In genomic region chr3R:31718168-31718565, dm6 we compare ENCODE assay signal across 1 fruit fly cellular context.
A peak's percentile ranks its signal among the peaks of the same experiment; 100 is the strongest.
TF ChIP-seq lines count a peak whose summit lies in the region.

No protein-coding gene starts in this region.

TF ChIP-seq in whole organism, embryonic, 481 proteins besides CTCF, POLR2A, EP300 and RAD21 (continued from another document):
- TF ChIP-seq ab (GFP tag; optimal IDR thresholded peaks at IDR 0.05; lab: Kevin White, UChicago) = no peak
- peak; percentile 2 for TF ChIP-seq ewg (GFP tag; optimal IDR thresholded peaks at IDR 0.05; lab: Kevin White, UChicago)
- peak; percentile 15 for TF ChIP-seq CG11504 (tag; optimal IDR thresholded peaks at IDR 0.05; lab: Kevin White, UChicago)
- TF ChIP-seq cg (GFP tag; optimal IDR thresholded peaks at IDR 0.05; lab: Kevin White, UChicago) = no peak
- TF ChIP-seq Ssrp (tag; optimal IDR thresholded peaks at IDR 0.05; lab: Kevin White, UChicago) = peak; percentile 10
- no peak for TF ChIP-seq CG15696 (tag; optimal IDR thresholded peaks at IDR 0.05; lab: Kevin White, UChicago)
- TF ChIP-seq ATbp (GFP tag; optimal IDR thresholded peaks at IDR 0.05; lab: Kevin White, UChicago) = peak; percentile 40
- TF ChIP-seq CG2202 (tag; optimal IDR thresholded peaks at IDR 0.05; lab: Kevin White, UChicago) = no peak
- TF ChIP-seq az2 (GFP tag; optimal IDR thresholded peaks at IDR 0.05; lab: Kevin White, UChicago) = no peak
- no peak for TF ChIP-seq gsb (GFP tag; IDR thresholded peaks at IDR 0.05; lab: Robert Waterston, UW)
- peak; percentile 24 for TF ChIP-seq fd96Cb (tag; optimal IDR thresholded peaks at IDR 0.05; lab: Kevin White, UChicago)
- no peak for TF ChIP-seq HmgD (GFP tag; optimal IDR thresholded peaks at IDR 0.05; lab: Kevin White, UChicago)
- no peak for TF ChIP-seq Hsf (GFP tag; optimal IDR thresholded peaks at IDR 0.05; lab: Kevin White, UChicago)
- TF ChIP-seq Xrp1 (GFP tag; IDR thresholded peaks at IDR 0.05; lab: Robert Waterston, UW) = no peak
- TF ChIP-seq Lim3 (GFP tag; IDR thresholded peaks at IDR 0.05; lab: Robert Waterston, UW) = no peak
- TF ChIP-seq Max (GFP tag; optimal IDR thresholded peaks at IDR 0.05; lab: Kevin White, UChicago) = no peak
- TF ChIP-seq Optix (GFP tag; IDR thresholded peaks at IDR 0.05; lab: Robert Waterston, UW) = no peak
- no peak for TF ChIP-seq odd (GFP tag; optimal IDR thresholded peaks at IDR 0.05; lab: Kevin White, UChicago)
- TF ChIP-seq jing (GFP tag; optimal IDR thresholded peaks at IDR 0.05; lab: Kevin White, UChicago) = no peak
- TF ChIP-seq CkIIα-i1 (GFP tag; IDR thresholded peaks at IDR 0.05; lab: Robert Waterston, UW) = no peak
- TF ChIP-seq CG14667 (GFP tag; IDR thresholded peaks at IDR 0.05; lab: Robert Waterston, UW) = no peak
- TF ChIP-seq phol (tag; optimal IDR thresholded peaks at IDR 0.05; lab: Kevin White, UChicago) = peak; percentile 41
- TF ChIP-seq CG6765 (GFP tag; optimal IDR thresholded peaks at IDR 0.05; lab: Kevin White, UChicago) = no peak
- TF ChIP-seq disco-r (GFP tag; optimal IDR thresholded peaks at IDR 0.05; lab: Kevin White, UChicago) = no peak
- no peak for TF ChIP-seq CG11560 (tag; IDR thresholded peaks at IDR 0.05; lab: Robert Waterston, UW)
- TF ChIP-seq cad (GFP tag; optimal IDR thresholded peaks at IDR 0.05; lab: Kevin White, UChicago) = no peak
- no peak for TF ChIP-seq hb (GFP tag; IDR thresholded peaks at IDR 0.05; lab: Robert Waterston, UW; ENCODE audit: partially characterized antibody)
- TF ChIP-seq sens (GFP tag; lab: Kevin White, UChicago) = no peak
- TF ChIP-seq CG1602 (GFP tag; optimal IDR thresholded peaks at IDR 0.05; lab: Kevin White, UChicago) = no peak
- TF ChIP-seq aop (GFP tag; IDR thresholded peaks at IDR 0.05; lab: Robert Waterston, UW) = no peak
- TF ChIP-seq CG6791 (GFP tag; IDR thresholded peaks at IDR 0.05; lab: Robert Waterston, UW; ENCODE audit: partially characterized antibody) = no peak
- no peak for TF ChIP-seq CG14050 (GFP tag; IDR thresholded peaks at IDR 0.05; lab: Robert Waterston, UW)
- TF ChIP-seq Poxn (GFP tag; IDR thresholded peaks at IDR 0.05; lab: Robert Waterston, UW) = no peak
- TF ChIP-seq Sox102F (GFP tag; optimal IDR thresholded peaks at IDR 0.05; lab: Kevin White, UChicago) = peak; percentile 26
- no peak for TF ChIP-seq CG4404 (GFP tag; IDR thresholded peaks at IDR 0.05; lab: Robert Waterston, UW)
- no peak for TF ChIP-seq crp (GFP tag; optimal IDR thresholded peaks at IDR 0.05; lab: Kevin White, UChicago)
- TF ChIP-seq CG7963 (GFP tag; IDR thresholded peaks at IDR 0.05; lab: Robert Waterston, UW; ENCODE audit: partially characterized antibody) = no peak
- TF ChIP-seq CG3281 (GFP tag; optimal IDR thresholded peaks at IDR 0.05; lab: Kevin White, UChicago) = peak; percentile 34
- no peak for TF ChIP-seq trh (GFP tag; optimal IDR thresholded peaks at IDR 0.05; lab: Kevin White, UChicago)
- 0 out of 2 replicates have a peak, but pooled peaks have one; percentile 12 for TF ChIP-seq ap (GFP tag; IDR thresholded peaks at IDR 0.05; lab: Robert Waterston, UW)
- TF ChIP-seq unpg (GFP tag; optimal IDR thresholded peaks at IDR 0.05; lab: Kevin White, UChicago) = no peak
- no peak for TF ChIP-seq CG5245 (GFP tag; optimal IDR thresholded peaks at IDR 0.05; lab: Kevin White, UChicago)
- TF ChIP-seq dmrt11E (tag; optimal IDR thresholded peaks at IDR 0.05; lab: Kevin White, UChicago) = no peak
- no peak for TF ChIP-seq Chrac-16 (GFP tag; optimal IDR thresholded peaks at IDR 0.05; lab: Kevin White, UChicago)
- no peak for TF ChIP-seq CG9727 (GFP tag; optimal IDR thresholded peaks at IDR 0.05; lab: Kevin White, UChicago)
- TF ChIP-seq CG2678 (tag; optimal IDR thresholded peaks at IDR 0.05; lab: Kevin White, UChicago) = peak; percentile 22
- no peak for TF ChIP-seq chn (GFP tag; optimal IDR thresholded peaks at IDR 0.05; lab: Kevin White, UChicago)
- TF ChIP-seq bab2 (GFP tag; optimal IDR thresholded peaks at IDR 0.05; lab: Kevin White, UChicago) = no peak
- TF ChIP-seq sisA (GFP tag; IDR thresholded peaks at IDR 0.05; lab: Robert Waterston, UW) = peak; percentile 22; the same call in 1 of the 2 replicates
- TF ChIP-seq salm (tag; optimal IDR thresholded peaks at IDR 0.05; lab: Kevin White, UChicago) = no peak
- TF ChIP-seq CG17568 (GFP tag; optimal IDR thresholded peaks at IDR 0.05; lab: Kevin White, UChicago) = no peak
- TF ChIP-seq CG9437 (GFP tag; optimal IDR thresholded peaks at IDR 0.05; lab: Kevin White, UChicago) = no peak
- TF ChIP-seq Hmx (GFP tag; optimal IDR thresholded peaks at IDR 0.05; lab: Kevin White, UChicago) = no peak
- peak; percentile 15 for TF ChIP-seq Oli (tag; optimal IDR thresholded peaks at IDR 0.05; lab: Kevin White, UChicago)
- no peak for TF ChIP-seq CG6272 (GFP tag; IDR thresholded peaks at IDR 0.05; lab: Robert Waterston, UW)
- no peak for TF ChIP-seq vvl (GFP tag; IDR thresholded peaks at IDR 0.05; lab: Robert Waterston, UW)
- TF ChIP-seq ac (GFP tag; optimal IDR thresholded peaks at IDR 0.05; lab: Kevin White, UChicago) = no peak
- no peak for TF ChIP-seq CG4424 (GFP tag; optimal IDR thresholded peaks at IDR 0.05; lab: Kevin White, UChicago)
- TF ChIP-seq CG2199 (GFP tag; IDR thresholded peaks at IDR 0.05; lab: Robert Waterston, UW) = no peak
- no peak for TF ChIP-seq ato (GFP tag; IDR thresholded peaks at IDR 0.05; lab: Robert Waterston, UW; ENCODE audit: partially characterized antibody)
- no peak for TF ChIP-seq Sin3A (optimal IDR thresholded peaks at IDR 0.05; lab: Kevin White, UChicago)
- no peak for TF ChIP-seq pum (GFP tag; optimal IDR thresholded peaks at IDR 0.05; lab: Kevin White, UChicago)
- no peak for TF ChIP-seq pho (GFP tag; optimal IDR thresholded peaks at IDR 0.05; lab: Kevin White, UChicago)
- no peak for TF ChIP-seq CG31365 (tag; optimal IDR thresholded peaks at IDR 0.05; lab: Kevin White, UChicago)
- TF ChIP-seq gem (tag; optimal IDR thresholded peaks at IDR 0.05; lab: Kevin White, UChicago) = peak; percentile 38
- TF ChIP-seq MBD-R2 (GFP tag; IDR thresholded peaks at IDR 0.05; lab: Robert Waterston, UW) = no peak
- no peak for TF ChIP-seq p53 (GFP tag; optimal IDR thresholded peaks at IDR 0.05; lab: Kevin White, UChicago)
- no peak for TF ChIP-seq CG9817 (tag; optimal IDR thresholded peaks at IDR 0.05; lab: Kevin White, UChicago)
- TF ChIP-seq fu2 (GFP tag; optimal IDR thresholded peaks at IDR 0.05; lab: Kevin White, UChicago) = no peak
- no peak for TF ChIP-seq CG12744 (GFP tag; optimal IDR thresholded peaks at IDR 0.05; lab: Kevin White, UChicago)
- TF ChIP-seq CG3847 (GFP tag; IDR thresholded peaks at IDR 0.05; lab: Robert Waterston, UW) = no peak
- peak; percentile 8 for TF ChIP-seq CG1603 (tag; optimal IDR thresholded peaks at IDR 0.05; lab: Kevin White, UChicago)
- 0 out of 3 replicates have a peak, but pooled peaks have one; percentile 25 for TF ChIP-seq CG17361 (GFP tag; IDR thresholded peaks at IDR 0.05; lab: Robert Waterston, UW)
- peak; percentile 1 for TF ChIP-seq CG7839 (tag; optimal IDR thresholded peaks at IDR 0.05; lab: Kevin White, UChicago)
- no peak for TF ChIP-seq hbn (GFP tag; IDR thresholded peaks at IDR 0.05; lab: Robert Waterston, UW; ENCODE audit: partially characterized antibody)
- TF ChIP-seq pan (optimal IDR thresholded peaks at IDR 0.05; lab: Kevin White, UChicago) = no peak
- TF ChIP-seq pan (GFP tag; optimal IDR thresholded peaks at IDR 0.05 in 1 of 2, IDR thresholded peaks at IDR 0.05 in 1 of 2) = no peak
- no peak for TF ChIP-seq Dp (GFP tag; optimal IDR thresholded peaks at IDR 0.05; lab: Kevin White, UChicago)
- peak; percentile 11; the same call in 1 of the 2 replicates for TF ChIP-seq Ptx1 (GFP tag; IDR thresholded peaks at IDR 0.05; lab: Robert Waterston, UW)
- TF ChIP-seq CG10321 (GFP tag; IDR thresholded peaks at IDR 0.05; lab: Robert Waterston, UW) = no peak
- no peak for TF ChIP-seq CG2875 (GFP tag; optimal IDR thresholded peaks at IDR 0.05; lab: Kevin White, UChicago)
- no peak for TF ChIP-seq ash1 (GFP tag; optimal IDR thresholded peaks at IDR 0.05; lab: Kevin White, UChicago)
- no peak for TF ChIP-seq CG18011 (GFP tag; optimal IDR thresholded peaks at IDR 0.05; lab: Kevin White, UChicago)
- no peak for TF ChIP-seq fd3F (GFP tag; optimal IDR thresholded peaks at IDR 0.05; lab: Kevin White, UChicago)
- no peak for TF ChIP-seq CG13296 (GFP tag; optimal IDR thresholded peaks at IDR 0.05; lab: Kevin White, UChicago)
- no peak for TF ChIP-seq toy (GFP tag; IDR thresholded peaks at IDR 0.05; lab: Robert Waterston, UW)
- no peak for TF ChIP-seq CG7786 (GFP tag; optimal IDR thresholded peaks at IDR 0.05; lab: Kevin White, UChicago)
- TF ChIP-seq CG30403 (GFP tag; optimal IDR thresholded peaks at IDR 0.05; lab: Kevin White, UChicago) = peak; percentile 18
- no peak for TF ChIP-seq gcm (GFP tag; optimal IDR thresholded peaks at IDR 0.05; lab: Kevin White, UChicago)
- no peak for TF ChIP-seq Elba2 (GFP tag; optimal IDR thresholded peaks at IDR 0.05; lab: Kevin White, UChicago)
- no peak for TF ChIP-seq CG6175 (GFP tag; IDR thresholded peaks at IDR 0.05; lab: Robert Waterston, UW)
- TF ChIP-seq B-H1 (GFP tag; IDR thresholded peaks at IDR 0.05; lab: Robert Waterston, UW) = no peak
- peak; percentile 31; the same call in 1 of the 3 replicates for TF ChIP-seq ci (GFP tag; IDR thresholded peaks at IDR 0.05; lab: Robert Waterston, UW)
- no peak for TF ChIP-seq Sry-β (GFP tag; optimal IDR thresholded peaks at IDR 0.05; lab: Kevin White, UChicago)
- no peak for TF ChIP-seq CG10654 (GFP tag; optimal IDR thresholded peaks at IDR 0.05; lab: Kevin White, UChicago)
- TF ChIP-seq Dfd (GFP tag; optimal IDR thresholded peaks at IDR 0.05; lab: Kevin White, UChicago) = no peak
- peak; percentile 31 for TF ChIP-seq CG10979 (tag; optimal IDR thresholded peaks at IDR 0.05; lab: Kevin White, UChicago)
- no peak for TF ChIP-seq Mes4 (GFP tag; optimal IDR thresholded peaks at IDR 0.05; lab: Kevin White, UChicago)
- no peak for TF ChIP-seq CG8089 (GFP tag; optimal IDR thresholded peaks at IDR 0.05; lab: Kevin White, UChicago)
- TF ChIP-seq Adf1 (GFP tag; IDR thresholded peaks at IDR 0.05; lab: Robert Waterston, UW) = peak; percentile 46; the same call in 1 of the 2 replicates
- no peak for TF ChIP-seq CG13894 (tag; optimal IDR thresholded peaks at IDR 0.05; lab: Kevin White, UChicago)
- 0 out of 2 replicates have a peak, but pooled peaks have one; percentile 23 for TF ChIP-seq CG4730 (GFP tag; IDR thresholded peaks at IDR 0.05; lab: Robert Waterston, UW)
- TF ChIP-seq grn (GFP tag; optimal IDR thresholded peaks at IDR 0.05; lab: Kevin White, UChicago) = no peak
- no peak for TF ChIP-seq prd (optimal IDR thresholded peaks at IDR 0.05; lab: Kevin White, UChicago)
- peak; percentile 35; the same call in 1 of the 3 replicates for TF ChIP-seq prd (GFP tag; IDR thresholded peaks at IDR 0.05; lab: Robert Waterston, UW)
- TF ChIP-seq row (GFP tag; IDR thresholded peaks at IDR 0.05; lab: Robert Waterston, UW) = peak; percentile 43; the same call in 1 of the 3 replicates
- peak; percentile 15 for TF ChIP-seq dmrt99B (tag; optimal IDR thresholded peaks at IDR 0.05; lab: Kevin White, UChicago)
- TF ChIP-seq bsh (GFP tag; optimal IDR thresholded peaks at IDR 0.05; lab: Kevin White, UChicago) = peak in 1 of 2 experiments; percentile 23
- TF ChIP-seq Atf3 (GFP tag; optimal IDR thresholded peaks at IDR 0.05; lab: Kevin White, UChicago) = no peak
- TF ChIP-seq CoRest (tag; optimal IDR thresholded peaks at IDR 0.05; lab: Kevin White, UChicago) = peak; percentile 10
- TF ChIP-seq peb (GFP tag; IDR thresholded peaks at IDR 0.05; lab: Robert Waterston, UW) = no peak
- TF ChIP-seq HLH4C (GFP tag; IDR thresholded peaks at IDR 0.05; lab: Robert Waterston, UW; ENCODE audit: partially characterized antibody) = no peak
- TF ChIP-seq Stat92E (GFP tag; optimal IDR thresholded peaks at IDR 0.05; lab: Kevin White, UChicago) = no peak
- TF ChIP-seq Dip3 (GFP tag; optimal IDR thresholded peaks at IDR 0.05; lab: Kevin White, UChicago) = no peak
- TF ChIP-seq sna (GFP tag; IDR thresholded peaks at IDR 0.05; lab: Robert Waterston, UW; ENCODE audit: partially characterized antibody) = no peak
- peak; percentile 9 for TF ChIP-seq Med (GFP tag; lab: Kevin White, UChicago)
- TF ChIP-seq CG3995 (GFP tag; optimal IDR thresholded peaks at IDR 0.05; lab: Kevin White, UChicago) = no peak
- no peak for TF ChIP-seq gro (GFP tag; optimal IDR thresholded peaks at IDR 0.05; lab: Kevin White, UChicago)
- TF ChIP-seq Opbp (GFP tag; IDR thresholded peaks at IDR 0.05; lab: Robert Waterston, UW; ENCODE audit: partially characterized antibody) = no peak
- TF ChIP-seq psq (GFP tag; optimal IDR thresholded peaks at IDR 0.05; lab: Kevin White, UChicago) = no peak
- TF ChIP-seq CG13123 (GFP tag; optimal IDR thresholded peaks at IDR 0.05; lab: Kevin White, UChicago) = no peak
- peak; percentile 76 for TF ChIP-seq D19B (GFP tag; optimal IDR thresholded peaks at IDR 0.05; lab: Kevin White, UChicago)
- TF ChIP-seq CG3163 (GFP tag; optimal IDR thresholded peaks at IDR 0.05; lab: Kevin White, UChicago) = no peak
- no peak for TF ChIP-seq cato (GFP tag; optimal IDR thresholded peaks at IDR 0.05; lab: Kevin White, UChicago; ENCODE audit: borderline replicate concordance)
- TF ChIP-seq CG3065 (GFP tag; optimal IDR thresholded peaks at IDR 0.05; lab: Kevin White, UChicago) = no peak
- no peak for TF ChIP-seq ftz-f1 (GFP tag; optimal IDR thresholded peaks at IDR 0.05; lab: Kevin White, UChicago)
- no peak for TF ChIP-seq mam (GFP tag; optimal IDR thresholded peaks at IDR 0.05; lab: Kevin White, UChicago)
- TF ChIP-seq CG11398 (GFP tag; optimal IDR thresholded peaks at IDR 0.05; lab: Kevin White, UChicago) = no peak
